Worm (Caenorhabditis elegans) whole organism, L2 larva: ENCODE data around the gene srw-133.

Source experiments
- ZK546.5 ChIP-seq: sonication (generic microtip); optimal IDR thresholded peaks from 2 replicates; lab custom pipeline; 2017; ENCODE audit warnings: missing biosample characterization, missing genetic modification characterization
- ceh-82 ChIP-seq: fragments of 150-350 bp; optimal IDR thresholded peaks from 2 replicates; lab custom pipeline; 2014; ENCODE audit warnings: missing biosample characterization, missing genetic modification characterization
- gmeb-1 ChIP-seq: fragments of 150-350 bp; optimal IDR thresholded peaks from 2 replicates; lab custom pipeline; 2014; ENCODE audit warnings: missing biosample characterization, missing genetic modification characterization
- lin-11 ChIP-seq: fragments of 150-350 bp; sonication (generic microtip); optimal IDR thresholded peaks from 2 replicates; lab custom pipeline; 2014; ENCODE audit warnings: missing biosample characterization, missing genetic modification characterization, inconsistent platforms, mixed read lengths
- nhr-11 ChIP-seq: fragments of 150-350 bp; optimal IDR thresholded peaks from 2 replicates; lab custom pipeline; 2014; ENCODE audit warnings: missing biosample characterization, missing genetic modification characterization
- nhr-237 ChIP-seq: fragments of 150-350 bp; optimal IDR thresholded peaks from 2 replicates; lab custom pipeline; 2014; ENCODE audit warnings: missing biosample characterization, missing genetic modification characterization
- nhr-25 ChIP-seq: fragments of 150-350 bp; sonication (generic microtip); optimal IDR thresholded peaks from 3 replicates; lab custom pipeline; 2014; ENCODE audit warnings: missing biosample characterization, missing genetic modification characterization
- unc-55 ChIP-seq: fragments of 150-350 bp; sonication (generic microtip); optimal IDR thresholded peaks from 3 replicates; lab custom pipeline; 2014; ENCODE audit warnings: missing biosample characterization, missing genetic modification reagents, missing genetic modification characterization
- unc-62 ChIP-seq: fragments of 150-350 bp; optimal IDR thresholded peaks from 2 replicates; lab custom pipeline; 2014; ENCODE audit warnings: missing biosample characterization, missing genetic modification reagents, missing genetic modification characterization

DNA sequence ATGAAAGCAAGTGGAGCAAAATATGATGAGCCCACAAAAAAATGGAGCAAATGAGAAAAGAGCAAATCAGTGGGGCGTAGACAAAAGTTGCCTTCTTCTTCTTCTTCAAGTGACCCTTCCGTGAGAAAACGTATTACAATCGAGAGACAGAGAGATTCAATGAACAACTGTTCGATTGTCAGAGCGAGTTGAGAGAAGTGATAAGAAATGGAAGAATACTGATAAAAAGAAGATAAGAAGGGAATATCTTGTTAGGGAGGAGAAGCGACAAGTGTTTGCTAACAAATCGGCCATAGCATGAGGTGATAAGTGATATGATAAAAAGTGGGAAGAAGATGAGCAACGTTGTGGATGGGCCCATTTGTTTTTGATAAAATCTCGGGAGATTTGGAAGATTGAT lies 42.8 kb upstream of the srw-133 start:
- TF ChIP-seq ceh-82, result no peak
- no peak for TF ChIP-seq nhr-11 (tag; lab: Kevin White, UChicago)
- no peak for TF ChIP-seq gmeb-1 (tag; lab: Kevin White, UChicago)
- TF ChIP-seq unc-62 (GFP tag; lab: Kevin White, UChicago), result no peak
- TF ChIP-seq ZK546.5, result no peak
- TF ChIP-seq nhr-237 (tag; lab: Kevin White, UChicago), result no peak
- no peak for TF ChIP-seq nhr-25 (tag; lab: Kevin White, UChicago)
- TF ChIP-seq unc-55, result no peak
- no peak for TF ChIP-seq lin-11 (tag; lab: Kevin White, UChicago)
